Fruit fly (Drosophila melanogaster): ENCODE data around the gene Eaf6.

The Eaf6 gene

dm6 chr3L:5625121-5625667 is 17.1 kb upstream of the Eaf6 start:
- TF ChIP-seq Hnf4 (GFP tag; optimal IDR thresholded peaks at IDR 0.05): no peak
- peak; percentile 84 for TF ChIP-seq psq (GFP tag; optimal IDR thresholded peaks at IDR 0.05)

- TF ChIP-seq lola (GFP tag; optimal IDR thresholded peaks at IDR 0.05): no peak
- TF ChIP-seq rgr (GFP tag; optimal IDR thresholded peaks at IDR 0.05): no peak
- TF ChIP-seq HLH106 (tag; optimal IDR thresholded peaks at IDR 0.05): no peak
- no peak for TF ChIP-seq Hr83 (GFP tag; optimal IDR thresholded peaks at IDR 0.05; ENCODE audit: poor library complexity, severe bottlenecking)
- no peak for TF ChIP-seq dl (GFP tag; optimal IDR thresholded peaks at IDR 0.05; ENCODE audit: insufficient read depth in 1 of 2, partially characterized antibody in 2 of 2)
- no peak for TF ChIP-seq Hnf4 (GFP tag; optimal IDR thresholded peaks at IDR 0.05)
- TF ChIP-seq psq (GFP tag; optimal IDR thresholded peaks at IDR 0.05): no peak
- TF ChIP-seq CG32264 (GFP tag; optimal IDR thresholded peaks at IDR 0.05): no peak
- TF ChIP-seq usp (GFP tag; optimal IDR thresholded peaks at IDR 0.05): no peak
- TF ChIP-seq Hr78 (GFP tag; optimal IDR thresholded peaks at IDR 0.05): no peak
- no peak for TF ChIP-seq CG9705 (GFP tag; optimal IDR thresholded peaks at IDR 0.05)
- no peak for TF ChIP-seq fru (GFP tag; optimal IDR thresholded peaks at IDR 0.05)
- no peak for TF ChIP-seq foxo (GFP tag; optimal IDR thresholded peaks at IDR 0.05)
- no peak for TF ChIP-seq dsf (GFP tag; optimal IDR thresholded peaks at IDR 0.05; ENCODE audit: borderline replicate concordance)
Observed at dm6 chr3L:5623296-5623695, 15.2 kb upstream of the Eaf6 start.

dm6 chr3L:5621908-5622307 is 13.8 kb upstream of the Eaf6 start:
- TF ChIP-seq N (GFP tag; optimal IDR thresholded peaks at IDR 0.05): no peak
- TF ChIP-seq rgr (GFP tag; optimal IDR thresholded peaks at IDR 0.05): no peak
- TF ChIP-seq dl (GFP tag; optimal IDR thresholded peaks at IDR 0.05; ENCODE audit: insufficient read depth in 1 of 2, partially characterized antibody in 2 of 2): peak in 1 of 2 experiments; percentile 12
- no peak for TF ChIP-seq Rel (GFP tag; optimal IDR thresholded peaks at IDR 0.05)
- TF ChIP-seq Rel (tag; optimal IDR thresholded peaks at IDR 0.05): peak; percentile 39
- TF ChIP-seq OdsH (GFP tag; optimal IDR thresholded peaks at IDR 0.05): no peak
- TF ChIP-seq Sp1 (GFP tag; optimal IDR thresholded peaks at IDR 0.05): peak; percentile 0
- no peak for TF ChIP-seq jim (GFP tag; optimal IDR thresholded peaks at IDR 0.05)
- TF ChIP-seq fru (GFP tag; optimal IDR thresholded peaks at IDR 0.05): peak; percentile 10
- TF ChIP-seq pan (optimal IDR thresholded peaks at IDR 0.05): no peak
- no peak for TF ChIP-seq GATAd (GFP tag; optimal IDR thresholded peaks at IDR 0.05)
- no peak for TF ChIP-seq usp (GFP tag; optimal IDR thresholded peaks at IDR 0.05)
- TF ChIP-seq tai (GFP tag; optimal IDR thresholded peaks at IDR 0.05): peak; percentile 69
- TF ChIP-seq CrebA (GFP tag; optimal IDR thresholded peaks at IDR 0.05; ENCODE audit: borderline replicate concordance): peak; percentile 40
- peak; percentile 79 for TF ChIP-seq psq (GFP tag; optimal IDR thresholded peaks at IDR 0.05)

- TF ChIP-seq Rel (GFP tag; optimal IDR thresholded peaks at IDR 0.05) (no peak), Rel (tag; optimal IDR thresholded peaks at IDR 0.05) (no peak), Dfd (GFP tag; optimal IDR thresholded peaks at IDR 0.05) (no peak)
Observed at dm6 chr3L:5621506-5621905, 13.4 kb upstream of the Eaf6 start.

dm6 chr3L:5618697-5619096 is 10.6 kb upstream of the Eaf6 start:
- TF ChIP-seq Jra (GFP tag; optimal IDR thresholded peaks at IDR 0.05) (no peak), Myc (optimal IDR thresholded peaks at IDR 0.05) (no peak), h (GFP tag; optimal IDR thresholded peaks at IDR 0.05) (no peak), CG9705 (GFP tag; optimal IDR thresholded peaks at IDR 0.05) (no peak), Hr83 (GFP tag; optimal IDR thresholded peaks at IDR 0.05; ENCODE audit: poor library complexity, severe bottlenecking) (no peak), Abd-B (GFP tag; optimal IDR thresholded peaks at IDR 0.05) (no peak), Hnf4 (GFP tag; optimal IDR thresholded peaks at IDR 0.05) (no peak), Dif (GFP tag; optimal IDR thresholded peaks at IDR 0.05; ENCODE audit: partially characterized antibody) (no peak), Rel (GFP tag; optimal IDR thresholded peaks at IDR 0.05) (no peak), Rel (tag; optimal IDR thresholded peaks at IDR 0.05) (no peak)

dm6 chr3L:5617395-5617794 is 9.3 kb upstream of the Eaf6 start:
- TF ChIP-seq psq (GFP tag; optimal IDR thresholded peaks at IDR 0.05) (peak; percentile 57), dsf (GFP tag; optimal IDR thresholded peaks at IDR 0.05; ENCODE audit: borderline replicate concordance) (no peak), ey (GFP tag; optimal IDR thresholded peaks at IDR 0.05) (no peak), CG9705 (GFP tag; optimal IDR thresholded peaks at IDR 0.05) (no peak)
